Worm (Caenorhabditis elegans) whole organism, mixed stage, embryonic: Measurements from ENCODE around the gene C44B7.5.

ENCODE experiments used
- ceh-43 ChIP-seq: fragments of 200-800 bp; sonication (Bioruptor generic); optimal IDR thresholded peaks from 2 replicates; lab custom pipeline; 2018; ENCODE audit warnings: mild to moderate bottlenecking, missing genetic modification characterization, moderate library complexity, missing compliant biosample characterization
- lsy-2 ChIP-seq: fragments of 150-350 bp; optimal IDR thresholded peaks from 2 replicates; lab custom pipeline; 2014; ENCODE audit warnings: missing biosample characterization, missing genetic modification characterization
- unc-62 ChIP-seq: fragments of 150-350 bp; optimal IDR thresholded peaks from 2 replicates; lab custom pipeline; 2014; ENCODE audit warnings: missing biosample characterization, missing genetic modification reagents, missing genetic modification characterization
- ztf-11 ChIP-seq: fragments of 150-350 bp; optimal IDR thresholded peaks from 2 replicates; lab custom pipeline; 2014; ENCODE audit warnings: missing biosample characterization, missing genetic modification characterization

DNA sequence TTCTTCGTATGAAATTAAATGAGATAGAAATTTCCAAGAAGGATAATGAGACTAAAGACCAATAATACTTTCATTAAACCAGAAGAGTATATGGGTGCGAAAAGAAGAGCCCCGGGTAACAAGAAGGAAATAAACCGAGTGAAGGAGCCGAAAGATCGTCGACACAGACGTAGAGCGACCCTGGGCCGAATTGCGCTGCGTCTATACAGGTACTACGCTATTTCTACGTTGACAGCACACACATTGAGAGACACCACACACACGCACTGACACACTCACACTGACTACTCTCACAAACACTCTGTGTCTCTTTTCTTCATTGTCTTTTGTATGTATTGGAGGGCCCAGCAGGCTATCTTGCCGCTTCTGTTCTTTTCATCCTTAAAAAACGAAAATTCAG lies 13.6 kb downstream of the C44B7.5 start:
- TF ChIP-seq ztf-11 (tag; lab: Kevin White, UChicago) (no peak), unc-62 (GFP tag; lab: Kevin White, UChicago) (peak; percentile 57), lsy-2 (tag; lab: Kevin White, UChicago) (no peak), ceh-43 (GFP tag; lab: Kevin White, UChicago) (no peak)
